Worm (Caenorhabditis elegans) whole organism, L2 larva: ENCODE data around the gene C49F5.3.

Source experiments
- ceh-82 ChIP-seq: fragments of 150-350 bp; optimal IDR thresholded peaks from 2 replicates; lab custom pipeline; 2014; ENCODE audit warnings: missing biosample characterization, missing genetic modification characterization
- fos-1 ChIP-seq: fragments of 150-350 bp; optimal IDR thresholded peaks from 2 replicates; lab custom pipeline; 2014; ENCODE audit warnings: missing biosample characterization, missing genetic modification characterization
- skn-1 ChIP-seq: sonication (generic microtip); optimal IDR thresholded peaks from 2 replicates; lab custom pipeline; 2017; ENCODE audit warnings: missing biosample characterization, missing genetic modification characterization
- snpc-4 ChIP-seq: fragments of 150-350 bp; optimal IDR thresholded peaks from 2 replicates; lab custom pipeline; 2014; ENCODE audit warnings: missing biosample characterization, missing genetic modification characterization
- unc-39 ChIP-seq: fragments of 150-350 bp; optimal IDR thresholded peaks from 2 replicates; lab custom pipeline; 2014; ENCODE audit warnings: missing biosample characterization, missing genetic modification characterization

DNA sequence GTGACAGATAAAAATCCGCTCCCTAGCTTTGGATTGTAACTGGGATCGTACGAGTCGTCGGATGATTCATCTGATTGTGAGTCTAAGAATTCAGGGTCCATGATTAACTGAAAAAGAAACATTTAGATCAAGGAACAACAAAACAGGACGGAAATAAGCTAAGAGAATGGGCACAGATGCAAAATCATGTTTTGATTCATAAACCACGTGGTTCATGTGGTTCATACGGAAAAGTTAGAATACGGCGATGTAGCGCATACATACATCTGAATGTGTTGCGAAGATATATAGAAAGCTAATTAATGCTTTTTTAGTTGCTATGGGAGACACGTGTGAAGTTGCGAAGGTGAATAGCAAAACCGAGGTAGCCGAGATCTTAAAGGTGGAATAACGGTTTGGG lies 41.5 kb downstream of the C49F5.3 start, which contains the start of gene F55G7.3:
- TF ChIP-seq skn-1 (tag; lab: Kevin White, UChicago) (no peak), snpc-4 (tag; lab: Kevin White, UChicago) (no peak), unc-39 (no peak), ceh-82 (no peak), fos-1 (tag; lab: Kevin White, UChicago) (no peak)
